Worm (Caenorhabditis elegans) whole organism, L2 larva: Measurements from ENCODE around the gene viro-2.

Experiments
- F13H6.1 ChIP-seq: sonication (generic microtip); optimal IDR thresholded peaks from 2 replicates; lab custom pipeline; 2016; ENCODE audit warnings: missing genetic modification characterization, missing compliant biosample characterization
- Y55F3AM.14 ChIP-seq: fragments of 200-800 bp; sonication (Bioruptor generic); optimal IDR thresholded peaks from 2 replicates; lab custom pipeline; 2018; ENCODE audit warnings: mild to moderate bottlenecking, missing genetic modification characterization, missing compliant biosample characterization
- alr-1 ChIP-seq: fragments of 150-350 bp; optimal IDR thresholded peaks from 2 replicates; lab custom pipeline; 2014; ENCODE audit warnings: missing biosample characterization, missing genetic modification characterization
- aly-2 ChIP-seq: fragments of 150-350 bp; optimal IDR thresholded peaks from 2 replicates; lab custom pipeline; 2014; ENCODE audit warnings: missing biosample characterization, missing genetic modification characterization
- ama-1 ChIP-seq: fragments of 150-350 bp; optimal IDR thresholded peaks from 2 replicates; lab custom pipeline; 2018; ENCODE audit warnings: inconsistent platforms
- ceh-82 ChIP-seq: fragments of 150-350 bp; optimal IDR thresholded peaks from 2 replicates; lab custom pipeline; 2014; ENCODE audit warnings: missing biosample characterization, missing genetic modification characterization
- crh-2 ChIP-seq: sonication (generic microtip); optimal IDR thresholded peaks from 2 replicates; lab custom pipeline; 2017; ENCODE audit warnings: missing biosample characterization, missing genetic modification characterization
- egl-27 ChIP-seq: sonication (generic microtip); optimal IDR thresholded peaks from 3 replicates; lab custom pipeline; 2017; ENCODE audit warnings: missing biosample characterization, missing genetic modification reagents, missing genetic modification characterization
- elt-1 ChIP-seq: fragments of 150-350 bp; optimal IDR thresholded peaks from 2 replicates; lab custom pipeline; 2014; ENCODE audit warnings: missing biosample characterization, missing genetic modification characterization
- elt-3 ChIP-seq: sonication (generic microtip); optimal IDR thresholded peaks from 2 replicates; lab custom pipeline; 2017; ENCODE audit warnings: missing biosample characterization, missing genetic modification characterization
- fos-1 ChIP-seq: fragments of 150-350 bp; optimal IDR thresholded peaks from 2 replicates; lab custom pipeline; 2014; ENCODE audit warnings: missing biosample characterization, missing genetic modification characterization
- gmeb-1 ChIP-seq: fragments of 150-350 bp; optimal IDR thresholded peaks from 2 replicates; lab custom pipeline; 2014; ENCODE audit warnings: missing biosample characterization, missing genetic modification characterization
- lin-39 ChIP-seq: fragments of 150-350 bp; optimal IDR thresholded peaks from 2 replicates; lab custom pipeline; 2014; ENCODE audit warnings: missing biosample characterization, missing genetic modification reagents, missing genetic modification characterization
- lsy-2 ChIP-seq, 2 experiments: fragments of 150-350 bp in 1 of 2; sonication (generic microtip) in 1 of 2; optimal IDR thresholded peaks; 2 replicates each; lab custom pipeline; 2014 to 2017; ENCODE audit warnings: missing biosample characterization in 2 of 2, missing genetic modification characterization in 2 of 2
- mdl-1 ChIP-seq, 2 experiments: fragments of 150-350 bp in 1 of 2; sonication (generic microtip) in 1 of 2; optimal IDR thresholded peaks; 2 replicates each; lab custom pipeline; 2017; ENCODE audit warnings: missing biosample characterization in 2 of 2, missing genetic modification characterization in 2 of 2
- nhr-10 ChIP-seq: sonication (generic microtip); optimal IDR thresholded peaks from 2 replicates; lab custom pipeline; 2017; ENCODE audit warnings: missing biosample characterization, missing genetic modification characterization
- nhr-12 ChIP-seq: fragments of 150-350 bp; optimal IDR thresholded peaks from 2 replicates; lab custom pipeline; 2014; ENCODE audit warnings: missing biosample characterization, missing genetic modification characterization
- nhr-129 ChIP-seq: fragments of 150-350 bp; optimal IDR thresholded peaks from 2 replicates; lab custom pipeline; 2014; ENCODE audit warnings: missing biosample characterization, missing genetic modification characterization
- nhr-21 ChIP-seq: fragments of 150-350 bp; optimal IDR thresholded peaks from 2 replicates; lab custom pipeline; 2014; ENCODE audit warnings: missing biosample characterization, missing genetic modification characterization
- nhr-237 ChIP-seq: fragments of 150-350 bp; optimal IDR thresholded peaks from 2 replicates; lab custom pipeline; 2014; ENCODE audit warnings: missing biosample characterization, missing genetic modification characterization
- nhr-25 ChIP-seq: fragments of 150-350 bp; sonication (generic microtip); optimal IDR thresholded peaks from 3 replicates; lab custom pipeline; 2014; ENCODE audit warnings: missing biosample characterization, missing genetic modification characterization
- nhr-6 ChIP-seq: fragments of 150-350 bp; optimal IDR thresholded peaks from 2 replicates; lab custom pipeline; 2014; ENCODE audit warnings: missing biosample characterization, missing genetic modification characterization
- nhr-77 ChIP-seq: fragments of 150-350 bp; optimal IDR thresholded peaks from 2 replicates; lab custom pipeline; 2014; ENCODE audit warnings: missing biosample characterization, missing genetic modification characterization
- peb-1 ChIP-seq: fragments of 150-350 bp; optimal IDR thresholded peaks from 2 replicates; lab custom pipeline; 2014; ENCODE audit warnings: missing biosample characterization, missing genetic modification characterization
- sem-4 ChIP-seq: fragments of 150-350 bp; optimal IDR thresholded peaks from 2 replicates; lab custom pipeline; 2014; ENCODE audit warnings: missing biosample characterization, missing genetic modification reagents, missing genetic modification characterization
- sma-3 ChIP-seq: sonication (generic microtip); optimal IDR thresholded peaks from 2 replicates; lab custom pipeline; 2016; ENCODE audit warnings: missing genetic modification reagents, missing genetic modification characterization, missing compliant biosample characterization
- sma-9 ChIP-seq, 2 experiments: fragments of 150-350 bp in 1 of 2; sonication (generic microtip) in 1 of 2; optimal IDR thresholded peaks; 2 replicates each; lab custom pipeline; 2014 to 2016; ENCODE audit warnings: missing genetic modification characterization in 2 of 2, mild to moderate bottlenecking in 1 of 2, missing biosample characterization in 1 of 2, missing compliant biosample characterization in 1 of 2, missing genetic modification reagents in 1 of 2, moderate library complexity in 1 of 2
- snpc-4 ChIP-seq: fragments of 150-350 bp; optimal IDR thresholded peaks from 2 replicates; lab custom pipeline; 2014; ENCODE audit warnings: missing biosample characterization, missing genetic modification characterization
- unc-39 ChIP-seq: fragments of 150-350 bp; optimal IDR thresholded peaks from 2 replicates; lab custom pipeline; 2014; ENCODE audit warnings: missing biosample characterization, missing genetic modification characterization
- unc-55 ChIP-seq: fragments of 150-350 bp; sonication (generic microtip); optimal IDR thresholded peaks from 3 replicates; lab custom pipeline; 2014; ENCODE audit warnings: missing biosample characterization, missing genetic modification reagents, missing genetic modification characterization
- unc-62 ChIP-seq: fragments of 150-350 bp; optimal IDR thresholded peaks from 2 replicates; lab custom pipeline; 2014; ENCODE audit warnings: missing biosample characterization, missing genetic modification reagents, missing genetic modification characterization
- ztf-1 ChIP-seq: fragments of 200-800 bp; sonication (Bioruptor generic); conservative IDR thresholded peaks from 2 replicates; pipeline ENCODE4 v1.3.6; 2022; ENCODE audit warnings: missing genetic modification characterization, missing compliant biosample characterization
- ztf-11 ChIP-seq: sonication (generic microtip); optimal IDR thresholded peaks from 2 replicates; lab custom pipeline; 2017; ENCODE audit warnings: missing biosample characterization, missing genetic modification characterization
- ztf-4 ChIP-seq: fragments of 150-350 bp; optimal IDR thresholded peaks from 2 replicates; lab custom pipeline; 2014; ENCODE audit warnings: missing biosample characterization, missing genetic modification characterization

The viro-2 gene

ce11 chrIII:7141285-7141715 is 12.6 kb downstream of the viro-2 start:
- no peak for TF ChIP-seq ztf-11 (tag; lab: Kevin White, UChicago)
- TF ChIP-seq nhr-129 = peak; percentile 26
- peak; percentile 77 for TF ChIP-seq sma-9 (GFP tag; optimal IDR thresholded peaks at IDR 0.05; lab: Kevin White, UChicago)
- no peak for TF ChIP-seq sma-9 (tag; optimal IDR thresholded peaks at IDR 0.05; lab: Kevin White, UChicago)
- TF ChIP-seq sma-3 = peak; percentile 31
- peak; percentile 72 for TF ChIP-seq gmeb-1
- TF ChIP-seq nhr-10 = peak; percentile 38
- no peak for TF ChIP-seq ceh-82 (tag; lab: Kevin White, UChicago)
- TF ChIP-seq crh-2 (tag; lab: Kevin White, UChicago) = peak; percentile 56
- TF ChIP-seq F13H6.1 (tag; lab: Kevin White, UChicago) = peak; percentile 39
- peak; percentile 25 for TF ChIP-seq nhr-21
- TF ChIP-seq nhr-12 (tag; lab: Kevin White, UChicago) = no peak
- TF ChIP-seq fos-1 = peak; percentile 25
- TF ChIP-seq egl-27 (tag; lab: Kevin White, UChicago) = peak; percentile 70
- peak in 1 of 2 experiments; percentile 47 for TF ChIP-seq mdl-1 (tag; optimal IDR thresholded peaks at IDR 0.05; lab: Kevin White, UChicago)
- TF ChIP-seq lsy-2 (tag; optimal IDR thresholded peaks at IDR 0.05; lab: Kevin White, UChicago) = peak; percentile 12 to 58
- TF ChIP-seq sem-4 = no peak
- TF ChIP-seq snpc-4 (tag; lab: Kevin White, UChicago) = peak; percentile 97
- peak; percentile 91 for TF ChIP-seq ama-1 (lab: Kevin White, UChicago)

- TF ChIP-seq sma-9 (GFP tag; optimal IDR thresholded peaks at IDR 0.05; lab: Kevin White, UChicago) (peak; percentile 25), sma-9 (tag; optimal IDR thresholded peaks at IDR 0.05; lab: Kevin White, UChicago) (no peak), unc-39 (tag; lab: Kevin White, UChicago) (no peak), mdl-1 (tag; optimal IDR thresholded peaks at IDR 0.05; lab: Kevin White, UChicago) (no peak), snpc-4 (tag; lab: Kevin White, UChicago) (peak; percentile 95), peb-1 (no peak), nhr-237 (tag; lab: Kevin White, UChicago) (no peak), nhr-21 (peak; percentile 10), unc-55 (no peak), alr-1 (tag; lab: Kevin White, UChicago) (no peak), lsy-2 (tag; optimal IDR thresholded peaks at IDR 0.05; lab: Kevin White, UChicago) (peak; percentile 36 to 45), nhr-6 (tag; lab: Kevin White, UChicago) (no peak), sma-3 (peak; percentile 64), ama-1 (lab: Kevin White, UChicago) (peak; percentile 76), F13H6.1 (tag; lab: Kevin White, UChicago) (peak; percentile 4), sem-4 (no peak), egl-27 (tag; lab: Kevin White, UChicago) (peak; percentile 25), crh-2 (tag; lab: Kevin White, UChicago) (peak; percentile 34), nhr-77 (no peak), nhr-25 (tag; lab: Kevin White, UChicago) (peak; percentile 3), lin-39 (tag; lab: Kevin White, UChicago) (no peak), gmeb-1 (peak; percentile 64)
Measured at ce11 chrIII:7142172-7142601, 13.5 kb downstream of the viro-2 start.

DNA sequence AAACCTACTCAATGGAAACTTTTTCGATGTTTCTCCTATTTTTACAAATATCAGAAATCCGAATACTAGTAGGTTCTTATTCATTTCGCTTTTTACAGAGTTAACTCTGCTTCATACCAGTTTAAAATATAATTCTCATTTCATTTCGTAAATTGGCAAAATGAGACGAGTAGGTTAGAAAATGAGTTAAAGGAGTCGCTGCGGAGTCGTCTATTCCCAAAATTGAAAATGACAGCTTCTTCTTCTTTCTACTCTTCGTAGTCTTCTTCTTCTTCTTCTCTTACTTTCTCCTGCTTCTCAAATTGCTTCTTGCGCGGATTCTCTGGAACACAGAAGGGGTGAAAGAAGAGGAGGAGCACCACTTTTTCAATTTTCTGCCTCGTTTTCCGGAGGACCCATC is 16.0 kb downstream of the viro-2 start, which contains the start of gene glr-2:
glr-2 (minus strand) TSS at position 211 of the 400 bp plus-strand sequence.
- no peak for TF ChIP-seq ama-1 (lab: Kevin White, UChicago)
- TF ChIP-seq nhr-21 = no peak

- no peak for TF ChIP-seq ztf-4 (tag; lab: Kevin White, UChicago)
- no peak for TF ChIP-seq ztf-1 (GFP tag; lab: Robert Waterston, UW)
- TF ChIP-seq snpc-4 (tag; lab: Kevin White, UChicago) = no peak
- TF ChIP-seq nhr-12 (tag; lab: Kevin White, UChicago) = no peak
- TF ChIP-seq elt-3 (tag; lab: Kevin White, UChicago) = no peak
- no peak for TF ChIP-seq unc-62 (GFP tag; lab: Kevin White, UChicago)
- no peak for TF ChIP-seq aly-2 (tag; lab: Kevin White, UChicago)
- no peak for TF ChIP-seq ztf-11 (tag; lab: Kevin White, UChicago)
- TF ChIP-seq egl-27 (tag; lab: Kevin White, UChicago) = no peak
Measured at ce11 chrIII:7146341-7146740, 17.6 kb downstream of the viro-2 start.

ce11 chrIII:7148191-7148590 is 19.5 kb downstream of the viro-2 start:
- TF ChIP-seq Y55F3AM.14 (GFP tag; lab: Kevin White, UChicago) (no peak), elt-1 (no peak), peb-1 (no peak), nhr-77 (no peak)
